Worm (Caenorhabditis elegans) whole organism, mixed stage, embryonic: ENCODE results near the gene Y73F8A.35.

Source experiments
- ceh-43 ChIP-seq: fragments of 200-800 bp; sonication (Bioruptor generic); optimal IDR thresholded peaks from 2 replicates; lab custom pipeline; 2018; ENCODE audit warnings: mild to moderate bottlenecking, missing genetic modification characterization, moderate library complexity, missing compliant biosample characterization
- elt-1 ChIP-seq: sonication (generic microtip); optimal IDR thresholded peaks from 2 replicates; lab custom pipeline; 2017; ENCODE audit warnings: missing genetic modification characterization, mild to moderate bottlenecking, missing compliant biosample characterization, antibody characterized with exemption, moderate library complexity, borderline replicate concordance; ENCODE audit not compliant: insufficient read depth
- elt-3 ChIP-seq: fragments of 150-350 bp; optimal IDR thresholded peaks from 2 replicates; lab custom pipeline; 2014; ENCODE audit warnings: missing biosample characterization, missing genetic modification characterization
- hlh-1 ChIP-seq: fragments of 150-350 bp; optimal IDR thresholded peaks from 2 replicates; lab custom pipeline; 2014; ENCODE audit warnings: missing biosample characterization, missing genetic modification reagents, missing genetic modification characterization
- lsy-2 ChIP-seq: fragments of 150-350 bp; optimal IDR thresholded peaks from 2 replicates; lab custom pipeline; 2014; ENCODE audit warnings: missing biosample characterization, missing genetic modification characterization
- mep-1 ChIP-seq: fragments of 150-350 bp; optimal IDR thresholded peaks from 2 replicates; lab custom pipeline; 2017; ENCODE audit warnings: missing biosample characterization, missing genetic modification reagents, missing genetic modification characterization, inconsistent platforms
- mls-2 ChIP-seq: sonication (generic microtip); optimal IDR thresholded peaks from 2 replicates; lab custom pipeline; 2016; ENCODE audit warnings: mild to moderate bottlenecking, missing genetic modification characterization, moderate library complexity, missing compliant biosample characterization
- pha-4 ChIP-seq: fragments of 150-350 bp; optimal IDR thresholded peaks from 2 replicates; lab custom pipeline; 2018; ENCODE audit warnings: missing biosample characterization, missing genetic modification reagents, missing genetic modification characterization
- snpc-4 ChIP-seq: fragments of 150-350 bp; optimal IDR thresholded peaks from 2 replicates; lab custom pipeline; 2014; ENCODE audit warnings: missing biosample characterization, missing genetic modification characterization
- unc-62 ChIP-seq: fragments of 150-350 bp; optimal IDR thresholded peaks from 2 replicates; lab custom pipeline; 2014; ENCODE audit warnings: missing biosample characterization, missing genetic modification reagents, missing genetic modification characterization
- ztf-11 ChIP-seq: fragments of 150-350 bp; optimal IDR thresholded peaks from 2 replicates; lab custom pipeline; 2014; ENCODE audit warnings: missing biosample characterization, missing genetic modification characterization

DNA sequence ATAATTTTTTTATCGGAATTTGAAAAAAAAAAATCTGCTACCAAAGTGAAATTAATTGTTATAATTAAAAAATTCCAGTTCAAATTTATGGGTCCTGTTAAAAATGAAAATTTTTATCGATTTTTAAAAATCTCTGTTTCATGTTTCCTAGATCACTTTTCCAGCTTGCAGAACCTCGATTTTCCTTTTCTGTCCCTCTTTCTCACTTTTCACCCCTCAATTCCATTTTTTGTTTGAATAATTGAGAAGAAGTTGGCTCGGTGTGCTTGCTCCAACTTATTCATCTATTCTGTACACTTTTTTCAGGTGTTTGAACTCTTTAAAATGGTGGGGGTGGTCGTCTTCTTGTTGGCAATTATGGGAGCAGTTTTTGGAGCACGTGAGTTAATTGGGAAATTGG lies 42.5 kb downstream of the Y73F8A.35 start, which contains the start of gene acr-24:
- TF ChIP-seq ztf-11 (tag; lab: Kevin White, UChicago), result no peak
- no peak for TF ChIP-seq hlh-1 (tag; lab: Kevin White, UChicago)
- TF ChIP-seq snpc-4, result no peak
- no peak for TF ChIP-seq mep-1 (tag; lab: Kevin White, UChicago)
- no peak for TF ChIP-seq ceh-43 (GFP tag; lab: Kevin White, UChicago)
- TF ChIP-seq pha-4 (tag; lab: Kevin White, UChicago), result no peak
- no peak for TF ChIP-seq elt-1 (tag; lab: Kevin White, UChicago)
- no peak for TF ChIP-seq elt-3 (tag; lab: Kevin White, UChicago)
- TF ChIP-seq lsy-2 (tag; lab: Kevin White, UChicago), result no peak
- no peak for TF ChIP-seq unc-62 (GFP tag; lab: Kevin White, UChicago)
- no peak for TF ChIP-seq mls-2
